Fruit fly (Drosophila melanogaster) whole organism: Measurements from ENCODE around the gene Ak1.

Source experiments
- EcR ChIP-seq, 2 experiments: fragments of >200 bp; optimal IDR thresholded peaks; 2 replicates each; lab custom pipeline; 2017; ENCODE audit warnings: missing biosample characterization in 2 of 2, missing genetic modification characterization in 2 of 2, missing genetic modification reagents in 2 of 2
- psq ChIP-seq: fragments of >200 bp; optimal IDR thresholded peaks from 2 replicates; lab custom pipeline; 2017

- TF ChIP-seq psq (lab: Kevin White, UChicago), result no peak
- no peak for TF ChIP-seq EcR (GFP tag; optimal IDR thresholded peaks at IDR 0.05; lab: Kevin White, UChicago)
These were observed at the start of gene Ak1 for dm6 chr3L:12203736-12204135.
